Fruit fly (Drosophila melanogaster) whole organism, prepupa: Measurements from ENCODE around the gene CG13096.

Experiments
- Blimp-1 ChIP-seq: fragments of 200-800 bp; sonication (Bioruptor generic); optimal IDR thresholded peaks from 3 replicates; lab custom pipeline; 2017; ENCODE audit warnings: missing biosample characterization, missing genetic modification characterization, mild to moderate bottlenecking, moderate library complexity, missing genetic modification reagents
- CG10631 ChIP-seq: fragments of 200-800 bp; sonication (Bioruptor generic); optimal IDR thresholded peaks from 2 replicates; lab custom pipeline; 2016; ENCODE audit warnings: missing biosample characterization, missing genetic modification characterization
- CG10669 ChIP-seq: fragments of 200-800 bp; sonication (Bioruptor generic); optimal IDR thresholded peaks from 3 replicates; lab custom pipeline; 2018; ENCODE audit warnings: missing biosample characterization, mild to moderate bottlenecking, missing genetic modification characterization, moderate library complexity
- CG11762 ChIP-seq: fragments of 200-800 bp; sonication (Bioruptor generic); optimal IDR thresholded peaks from 3 replicates; lab custom pipeline; 2016; ENCODE audit warnings: missing biosample characterization, missing genetic modification characterization; ENCODE audit not compliant: insufficient read depth
- CG15336 ChIP-seq: fragments of 200-800 bp; sonication (Bioruptor generic); IDR thresholded peaks from 2 replicates; pipeline ENCODE4 v1.3.6; 2022; ENCODE audit warnings: missing biosample characterization, missing genetic modification characterization
- CG16779 ChIP-seq: fragments of 200-800 bp; sonication (Bioruptor generic); optimal IDR thresholded peaks from 3 replicates; lab custom pipeline; 2017; ENCODE audit warnings: missing biosample characterization, mild to moderate bottlenecking, missing genetic modification characterization
- CG3032 ChIP-seq: fragments of 200-800 bp; optimal IDR thresholded peaks from 2 replicates; lab custom pipeline; 2019; ENCODE audit warnings: missing biosample characterization, mild to moderate bottlenecking, missing genetic modification characterization, moderate library complexity
- CG31627 ChIP-seq: fragments of 200-800 bp; sonication (Bioruptor generic); optimal IDR thresholded peaks from 3 replicates; lab custom pipeline; 2016; ENCODE audit warnings: missing biosample characterization, missing genetic modification characterization
- CG34406 ChIP-seq: fragments of 200-800 bp; sonication (Bioruptor generic); optimal IDR thresholded peaks from 3 replicates; lab custom pipeline; 2016; ENCODE audit warnings: missing biosample characterization, missing genetic modification characterization
- CG3919 ChIP-seq: fragments of 200-800 bp; sonication (Bioruptor generic); optimal IDR thresholded peaks from 3 replicates; lab custom pipeline; 2016; ENCODE audit warnings: missing biosample characterization, missing genetic modification characterization
- CG4318 ChIP-seq: fragments of 200-800 bp; sonication (Bioruptor generic); optimal IDR thresholded peaks from 3 replicates; lab custom pipeline; 2017; ENCODE audit warnings: missing biosample characterization, mild to moderate bottlenecking, missing genetic modification characterization
- CG6163 ChIP-seq: fragments of 200-800 bp; sonication (Bioruptor generic); IDR thresholded peaks from 3 replicates; pipeline ENCODE4 v1.3.6; 2022; ENCODE audit warnings: missing biosample characterization, missing genetic modification characterization
- CG6792 ChIP-seq: fragments of 200-800 bp; sonication (Bioruptor generic); optimal IDR thresholded peaks from 3 replicates; lab custom pipeline; 2016; ENCODE audit warnings: missing biosample characterization, missing genetic modification characterization
- CG6808 ChIP-seq: fragments of 200-800 bp; sonication (Bioruptor generic); optimal IDR thresholded peaks from 3 replicates; lab custom pipeline; 2017; ENCODE audit warnings: missing biosample characterization, missing genetic modification characterization, mild to moderate bottlenecking, moderate library complexity, missing genetic modification reagents
- CG6854 ChIP-seq: fragments of 200-800 bp; sonication (Bioruptor generic); optimal IDR thresholded peaks from 2 replicates; lab custom pipeline; 2017; ENCODE audit warnings: missing biosample characterization, mild to moderate bottlenecking, missing genetic modification characterization
- CG7368 ChIP-seq: fragments of 200-800 bp; sonication (Bioruptor generic); optimal IDR thresholded peaks from 3 replicates; lab custom pipeline; 2016; ENCODE audit warnings: missing biosample characterization, missing genetic modification characterization
- CG8119 ChIP-seq: fragments of 200-800 bp; sonication (Bioruptor generic); IDR thresholded peaks from 3 replicates; pipeline ENCODE4 v1.3.6; 2022; ENCODE audit warnings: missing biosample characterization, missing genetic modification characterization
- CG8319 ChIP-seq: fragments of 200-800 bp; sonication (Bioruptor generic); optimal IDR thresholded peaks from 3 replicates; lab custom pipeline; 2016; ENCODE audit warnings: missing biosample characterization, missing genetic modification characterization
- CG8632 ChIP-seq: fragments of 200-800 bp; sonication (Bioruptor generic); optimal IDR thresholded peaks from 3 replicates; lab custom pipeline; 2016; ENCODE audit warnings: missing biosample characterization, missing genetic modification characterization
- CG9139 ChIP-seq: fragments of 200-800 bp; sonication (Bioruptor generic); optimal IDR thresholded peaks from 3 replicates; lab custom pipeline; 2017; ENCODE audit warnings: missing biosample characterization, mild to moderate bottlenecking, missing genetic modification characterization
- Eip75B ChIP-seq: fragments of 200-800 bp; sonication (Bioruptor generic); optimal IDR thresholded peaks from 3 replicates; lab custom pipeline; 2016; ENCODE audit warnings: missing biosample characterization, missing genetic modification characterization
- Eip78C ChIP-seq: fragments of 200-800 bp; sonication (Bioruptor generic); peaks from one replicate; lab custom pipeline; 2016; ENCODE audit warnings: missing biosample characterization, missing genetic modification characterization
- Ets21C ChIP-seq: fragments of 200-800 bp; sonication (Bioruptor generic); optimal IDR thresholded peaks from 3 replicates; lab custom pipeline; 2016; ENCODE audit warnings: missing biosample characterization, missing genetic modification characterization
- Gug ChIP-seq: fragments of 200-800 bp; sonication (Bioruptor generic); IDR thresholded peaks from 2 replicates; pipeline ENCODE4 v1.3.6; 2022; ENCODE audit warnings: missing biosample characterization, missing genetic modification characterization
- Hr38 ChIP-seq: sonication (Bioruptor generic); optimal IDR thresholded peaks from 2 replicates; lab custom pipeline; 2016; ENCODE audit warnings: missing biosample characterization, missing genetic modification characterization
- Hr39 ChIP-seq: fragments of 200-800 bp; sonication (Bioruptor generic); optimal IDR thresholded peaks from 2 replicates; lab custom pipeline; 2016; ENCODE audit warnings: missing biosample characterization, missing genetic modification characterization
- Hr4 ChIP-seq: fragments of 200-800 bp; sonication (Bioruptor generic); optimal IDR thresholded peaks from 3 replicates; lab custom pipeline; 2016; ENCODE audit warnings: missing biosample characterization, missing genetic modification characterization
- Met ChIP-seq: fragments of 200-800 bp; sonication (Bioruptor generic); optimal IDR thresholded peaks from 3 replicates; lab custom pipeline; 2016; ENCODE audit warnings: missing biosample characterization, missing genetic modification characterization
- Smox ChIP-seq: fragments of 200-800 bp; sonication (Bioruptor generic); optimal IDR thresholded peaks from 3 replicates; lab custom pipeline; 2016; ENCODE audit warnings: missing biosample characterization, missing genetic modification characterization
- Sox102F ChIP-seq: fragments of 200-800 bp; sonication (Bioruptor generic); optimal IDR thresholded peaks from 2 replicates; lab custom pipeline; 2016; ENCODE audit warnings: missing biosample characterization, mild to moderate bottlenecking, missing genetic modification characterization
- Sox14 ChIP-seq: fragments of 200-800 bp; sonication (Bioruptor generic); optimal IDR thresholded peaks from 3 replicates; lab custom pipeline; 2016; ENCODE audit warnings: missing biosample characterization, missing genetic modification characterization
- cyc ChIP-seq: fragments of 200-800 bp; sonication (Bioruptor generic); optimal IDR thresholded peaks from 3 replicates; lab custom pipeline; 2016; ENCODE audit warnings: missing biosample characterization, missing genetic modification characterization
- esn ChIP-seq: fragments of 200-800 bp; sonication (Bioruptor generic); optimal IDR thresholded peaks from 2 replicates; lab custom pipeline; 2016; ENCODE audit warnings: missing biosample characterization, mild to moderate bottlenecking, missing genetic modification characterization, moderate library complexity
- fd59A ChIP-seq: fragments of 200-800 bp; sonication (Bioruptor generic); optimal IDR thresholded peaks from 2 replicates; lab custom pipeline; 2017; ENCODE audit warnings: missing biosample characterization, mild to moderate bottlenecking, missing genetic modification characterization, missing genetic modification reagents
- lz ChIP-seq: fragments of 200-800 bp; sonication (Bioruptor generic); optimal IDR thresholded peaks from 3 replicates; lab custom pipeline; 2016; ENCODE audit warnings: missing biosample characterization, missing genetic modification characterization
- pdm3 ChIP-seq: fragments of 200-800 bp; sonication (Bioruptor generic); optimal IDR thresholded peaks from 3 replicates; lab custom pipeline; 2016; ENCODE audit warnings: missing biosample characterization, missing genetic modification characterization
- salr ChIP-seq, 2 experiments: fragments of 200-800 bp; sonication (Bioruptor generic); optimal IDR thresholded peaks; 3 replicates each; lab custom pipeline; 2016 to 2018; ENCODE audit warnings: missing biosample characterization in 2 of 2, missing genetic modification characterization in 2 of 2, mild to moderate bottlenecking in 1 of 2
- spab ChIP-seq: fragments of 200-800 bp; sonication (Bioruptor generic); optimal IDR thresholded peaks from 2 replicates; lab custom pipeline; 2017; ENCODE audit warnings: missing biosample characterization, mild to moderate bottlenecking, missing genetic modification characterization, missing genetic modification reagents
- svp ChIP-seq: fragments of 200-800 bp; sonication (Bioruptor generic); peaks from one replicate; lab custom pipeline; 2016; ENCODE audit warnings: missing biosample characterization, missing genetic modification characterization
- topi ChIP-seq: fragments of 200-800 bp; sonication (Bioruptor generic); optimal IDR thresholded peaks from 3 replicates; lab custom pipeline; 2016; ENCODE audit warnings: missing biosample characterization, missing genetic modification characterization
- vri ChIP-seq: fragments of 200-800 bp; sonication (Bioruptor generic); optimal IDR thresholded peaks from 3 replicates; lab custom pipeline; 2016; ENCODE audit warnings: missing biosample characterization, mild to moderate bottlenecking, missing genetic modification characterization

The CG13096 gene

dm6 chr2L:8541469-8542233, 30.0 kb upstream of the CG13096 start, which contains the start of gene Sema1a (continued):
- TF ChIP-seq CG8632 (peak; percentile 68), CG10631 (GFP tag; lab: Kevin White, UChicago) (no peak), esn (GFP tag; lab: Kevin White, UChicago) (peak; percentile 58), Blimp-1 (GFP tag; lab: Kevin White, UChicago) (no peak), CG6808 (GFP tag; lab: Kevin White, UChicago) (peak; percentile 7), topi (GFP tag; lab: Kevin White, UChicago) (peak; percentile 38), CG34406 (GFP tag; lab: Kevin White, UChicago) (peak; percentile 60), CG9139 (GFP tag; lab: Kevin White, UChicago) (no peak), CG4318 (GFP tag; lab: Kevin White, UChicago) (peak; percentile 65)
- TF ChIP-seq, all 60 proteins: peak for 46

- TF ChIP-seq CG8319 (GFP tag; lab: Kevin White, UChicago), result no peak
- TF ChIP-seq CG6808 (GFP tag; lab: Kevin White, UChicago), result no peak
- TF ChIP-seq vri (GFP tag; lab: Kevin White, UChicago), result peak; percentile 70
- TF ChIP-seq svp (GFP tag; lab: Kevin White, UChicago), result peak; percentile 52
These were observed 26.9 kb upstream of the CG13096 start for dm6 chr2L:8538449-8539050.

dm6 chr2L:8535394-8536176, 23.9 kb upstream of the CG13096 start:
- TF ChIP-seq spab (GFP tag; lab: Kevin White, UChicago), result peak; percentile 91
- TF ChIP-seq esn (GFP tag; lab: Kevin White, UChicago), result peak; percentile 92
- peak; percentile 87 for TF ChIP-seq CG11762
- peak; percentile 68 for TF ChIP-seq CG6163
- peak; percentile 86 for TF ChIP-seq CG6854 (GFP tag; lab: Kevin White, UChicago)
- TF ChIP-seq CG16779, result peak; percentile 89
- TF ChIP-seq Ets21C (GFP tag; lab: Kevin White, UChicago), result peak; percentile 51
- TF ChIP-seq Hr38 (GFP tag; lab: Kevin White, UChicago), result no peak
- TF ChIP-seq CG3032 (tag; lab: Kevin White, UChicago), result peak; percentile 94
- TF ChIP-seq CG6792 (GFP tag; lab: Kevin White, UChicago), result peak; percentile 90
- peak; percentile 85; the same call in 1 of the 2 replicates for TF ChIP-seq Gug
- TF ChIP-seq Met (GFP tag; lab: Kevin White, UChicago), result peak; percentile 81
- TF ChIP-seq CG8119 (GFP tag; lab: Robert Waterston, UW), result peak; percentile 87; the same call in 2 of the 3 replicates
- TF ChIP-seq topi (GFP tag; lab: Kevin White, UChicago), result peak; percentile 79
- peak; percentile 77 for TF ChIP-seq pdm3 (GFP tag; lab: Kevin White, UChicago)
- peak; percentile 71 for TF ChIP-seq vri (GFP tag; lab: Kevin White, UChicago)
- TF ChIP-seq CG3919 (GFP tag; lab: Kevin White, UChicago), result peak; percentile 92
- TF ChIP-seq CG15336 (GFP tag; lab: Robert Waterston, UW), result peak; percentile 83; the same call in 1 of the 2 replicates
- peak; percentile 89 for TF ChIP-seq Blimp-1 (GFP tag; lab: Kevin White, UChicago)
- peak; percentile 61 for TF ChIP-seq Sox14 (GFP tag; lab: Kevin White, UChicago)
- TF ChIP-seq CG31627, result peak; percentile 74
- TF ChIP-seq cyc (GFP tag; lab: Kevin White, UChicago), result peak; percentile 69
- peak; percentile 88 for TF ChIP-seq Hr4 (GFP tag; lab: Kevin White, UChicago)
- peak; percentile 59 for TF ChIP-seq CG7368 (GFP tag; lab: Kevin White, UChicago)
- TF ChIP-seq CG4318 (GFP tag; lab: Kevin White, UChicago), result peak; percentile 92
- TF ChIP-seq CG6808 (GFP tag; lab: Kevin White, UChicago), result peak; percentile 87
- peak; percentile 84 for TF ChIP-seq lz (GFP tag; lab: Kevin White, UChicago)
- peak; percentile 80 for TF ChIP-seq fd59A (GFP tag; lab: Kevin White, UChicago)
- peak; percentile 89 for TF ChIP-seq CG8632
- peak; percentile 67 for TF ChIP-seq Hr39 (GFP tag; lab: Kevin White, UChicago)
- TF ChIP-seq Eip78C, result peak; percentile 93
- TF ChIP-seq Eip75B (GFP tag; lab: Kevin White, UChicago), result peak; percentile 83
- TF ChIP-seq CG10669 (GFP tag; lab: Kevin White, UChicago), result peak; percentile 91
- peak; percentile 80 for TF ChIP-seq Smox (GFP tag; lab: Kevin White, UChicago)
- TF ChIP-seq Sox102F, result peak; percentile 83
- peak; percentile 53 to 95 for TF ChIP-seq salr (GFP tag; optimal IDR thresholded peaks at IDR 0.05; lab: Kevin White, UChicago)
- peak; percentile 79 for TF ChIP-seq CG8319 (GFP tag; lab: Kevin White, UChicago)
